Worm (Caenorhabditis elegans): ENCODE measurements around the gene T28H10.2.

Gene T28H10.2

ce11 chrV:12478111-12478510 lies 34.6 kb downstream of the T28H10.2 start, which contains the start of gene atn-1:
atn-1 (plus strand) TSS chrV:12478411.
- TF ChIP-seq dve-1 (tag; optimal IDR thresholded peaks at IDR 0.05), result no peak
- TF ChIP-seq rnt-1 (tag; optimal IDR thresholded peaks at IDR 0.05), result no peak
- no peak for TF ChIP-seq nhr-11 (tag; optimal IDR thresholded peaks at IDR 0.05)
- no peak for TF ChIP-seq unc-55 (GFP tag; optimal IDR thresholded peaks at IDR 0.05)
- no peak for TF ChIP-seq fax-1 (tag; optimal IDR thresholded peaks at IDR 0.05)
- TF ChIP-seq nfya-1 (tag; optimal IDR thresholded peaks at IDR 0.05), result no peak
- TF ChIP-seq dmd-4 (tag; optimal IDR thresholded peaks at IDR 0.05; ENCODE audit: borderline replicate concordance), result no peak
- TF ChIP-seq C08G9.2 (tag; optimal IDR thresholded peaks at IDR 0.05), result no peak
- TF ChIP-seq ceh-19 (GFP tag; optimal IDR thresholded peaks at IDR 0.05), result no peak
- TF ChIP-seq fkh-6 (tag; optimal IDR thresholded peaks at IDR 0.05), result no peak
- TF ChIP-seq ets-4 (tag; optimal IDR thresholded peaks at IDR 0.05), result no peak
- no peak for TF ChIP-seq pha-4 (tag; optimal IDR thresholded peaks at IDR 0.05)
- no peak for TF ChIP-seq mec-3 (tag; optimal IDR thresholded peaks at IDR 0.05; ENCODE audit: borderline replicate concordance)
- no peak for TF ChIP-seq ceh-45 (GFP tag; IDR thresholded peaks at IDR 0.05)
- TF ChIP-seq che-1 (tag; optimal IDR thresholded peaks at IDR 0.05), result no peak

DNA sequence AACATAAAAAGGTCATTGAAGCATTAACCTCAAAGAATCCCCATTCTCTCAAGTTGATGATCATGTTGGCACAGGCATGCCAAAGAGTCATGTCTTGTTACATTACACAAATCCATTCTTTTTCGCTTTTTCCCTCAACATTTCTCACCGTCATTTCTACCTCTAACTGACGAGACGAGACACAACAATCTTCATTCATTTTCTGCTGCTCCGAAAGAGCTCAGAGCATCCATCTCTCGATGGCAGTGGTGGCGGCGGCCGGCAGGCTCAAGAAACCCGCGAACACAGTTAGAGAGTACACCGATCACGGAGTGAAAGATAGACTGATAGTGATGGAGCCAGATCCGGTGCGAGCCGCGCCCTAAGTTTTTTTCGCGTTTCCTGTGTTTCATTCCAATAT lies 35.6 kb downstream of the T28H10.2 start:
- TF ChIP-seq unc-55 (GFP tag; optimal IDR thresholded peaks at IDR 0.05) (peak; percentile 33), ttx-3 (tag; optimal IDR thresholded peaks at IDR 0.05) (no peak), ceh-18 (tag; optimal IDR thresholded peaks at IDR 0.05) (peak; percentile 69), elt-2 (tag; optimal IDR thresholded peaks at IDR 0.05) (no peak)

ce11 chrV:12475360-12475759 lies 37.4 kb downstream of the T28H10.2 start:
- TF ChIP-seq C08G9.2 (tag; optimal IDR thresholded peaks at IDR 0.05), result no peak
- TF ChIP-seq ceh-30 (tag; optimal IDR thresholded peaks at IDR 0.05), result no peak
- TF ChIP-seq T23F11.4 (GFP tag; optimal IDR thresholded peaks at IDR 0.05), result no peak
- TF ChIP-seq mec-3 (tag; optimal IDR thresholded peaks at IDR 0.05; ENCODE audit: borderline replicate concordance), result no peak
- TF ChIP-seq lin-11 (tag; optimal IDR thresholded peaks at IDR 0.05), result no peak
- TF ChIP-seq pqm-1 (tag; optimal IDR thresholded peaks at IDR 0.05), result no peak
- no peak for TF ChIP-seq F13H6.1 (tag; optimal IDR thresholded peaks at IDR 0.05)
- no peak for TF ChIP-seq fkh-6 (tag; optimal IDR thresholded peaks at IDR 0.05)
- TF ChIP-seq ahr-1 (tag; optimal IDR thresholded peaks at IDR 0.05), result no peak
- TF ChIP-seq hlh-13 (GFP tag; optimal IDR thresholded peaks at IDR 0.05), result no peak
- TF ChIP-seq che-1 (tag; optimal IDR thresholded peaks at IDR 0.05), result no peak
- no peak for TF ChIP-seq ceh-22 (tag; optimal IDR thresholded peaks at IDR 0.05)
- no peak for TF ChIP-seq hlh-15 (tag; optimal IDR thresholded peaks at IDR 0.05)
- TF ChIP-seq nhr-232 (tag; optimal IDR thresholded peaks at IDR 0.05), result no peak
- TF ChIP-seq ceh-31 (tag; optimal IDR thresholded peaks at IDR 0.05), result no peak
- TF ChIP-seq fax-1 (tag; optimal IDR thresholded peaks at IDR 0.05), result no peak
- TF ChIP-seq sdc-2 (tag; optimal IDR thresholded peaks at IDR 0.05), result no peak
- no peak for TF ChIP-seq lim-6 (tag; optimal IDR thresholded peaks at IDR 0.05)

ce11 chrV:12470324-12470723 lies 42.4 kb downstream of the T28H10.2 start:
- TF ChIP-seq ets-4 (tag; optimal IDR thresholded peaks at IDR 0.05), result no peak
- no peak for TF ChIP-seq ztf-16 (tag; optimal IDR thresholded peaks at IDR 0.05)
- TF ChIP-seq ahr-1 (tag; optimal IDR thresholded peaks at IDR 0.05), result no peak
- no peak for TF ChIP-seq mec-3 (tag; optimal IDR thresholded peaks at IDR 0.05; ENCODE audit: borderline replicate concordance)
- TF ChIP-seq Y22D7AL.16 (tag; optimal IDR thresholded peaks at IDR 0.05), result no peak
- TF ChIP-seq unc-55 (GFP tag; optimal IDR thresholded peaks at IDR 0.05), result no peak
- TF ChIP-seq dve-1 (tag; optimal IDR thresholded peaks at IDR 0.05), result no peak
- TF ChIP-seq sdc-2 (tag; optimal IDR thresholded peaks at IDR 0.05), result no peak
- no peak for TF ChIP-seq ceh-14 (tag; optimal IDR thresholded peaks at IDR 0.05)
- TF ChIP-seq ceh-30 (tag; optimal IDR thresholded peaks at IDR 0.05), result no peak
- TF ChIP-seq hlh-6 (tag; optimal IDR thresholded peaks at IDR 0.05), result no peak
- TF ChIP-seq che-1 (tag; optimal IDR thresholded peaks at IDR 0.05), result no peak

DNA sequence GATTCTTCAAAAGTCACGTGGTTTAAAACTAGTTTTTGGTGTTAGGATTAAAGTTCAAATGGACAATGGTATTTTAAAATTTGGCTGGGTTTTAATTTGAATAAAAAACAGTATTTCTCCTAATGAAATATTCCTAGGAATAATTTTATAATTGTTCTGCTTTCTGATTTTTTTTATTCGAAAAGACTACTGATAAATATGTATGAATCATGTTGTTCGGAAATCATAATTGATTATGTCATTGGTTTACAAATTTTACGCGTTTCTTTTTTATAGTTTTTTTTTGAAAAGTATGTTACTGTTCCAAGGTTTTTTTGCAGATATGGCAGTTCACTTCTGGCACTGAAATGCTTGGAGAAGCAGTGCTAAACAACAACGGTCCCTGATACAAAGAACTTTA lies 44.4 kb downstream of the T28H10.2 start, which contains the start of gene F28C1.3:
Gene F28C1.3, plus strand, starts transcription at position 301 of the 400 bp plus-strand sequence.
- TF ChIP-seq ceh-30 (tag; optimal IDR thresholded peaks at IDR 0.05), result no peak
- TF ChIP-seq ztf-16 (tag; optimal IDR thresholded peaks at IDR 0.05), result no peak
- TF ChIP-seq ahr-1 (tag; optimal IDR thresholded peaks at IDR 0.05), result no peak
